Worm (Caenorhabditis elegans) whole organism, L3 larva: Measurements from ENCODE around the gene skr-4.

ENCODE experiments used
- R02D3.7 ChIP-seq: fragments of 150-350 bp; optimal IDR thresholded peaks from 2 replicates; lab custom pipeline; 2014; ENCODE audit warnings: missing biosample characterization, missing genetic modification characterization
- ZK546.5 ChIP-seq: sonication (generic microtip); optimal IDR thresholded peaks from 2 replicates; lab custom pipeline; 2017; ENCODE audit warnings: missing biosample characterization, missing genetic modification characterization
- aly-2 ChIP-seq: fragments of 150-350 bp; optimal IDR thresholded peaks from 2 replicates; lab custom pipeline; 2014; ENCODE audit warnings: missing biosample characterization, missing genetic modification characterization
- ceh-28 ChIP-seq: fragments of 150-350 bp; optimal IDR thresholded peaks from 2 replicates; lab custom pipeline; 2014; ENCODE audit warnings: missing biosample characterization, missing genetic modification reagents, missing genetic modification characterization
- ceh-82 ChIP-seq: fragments of 150-350 bp; optimal IDR thresholded peaks from 2 replicates; lab custom pipeline; 2014; ENCODE audit warnings: missing biosample characterization, missing genetic modification characterization
- daf-12 ChIP-seq: fragments of 150-350 bp; optimal IDR thresholded peaks from 2 replicates; lab custom pipeline; 2014; ENCODE audit warnings: missing biosample characterization, missing genetic modification reagents, missing genetic modification characterization
- egl-27 ChIP-seq: sonication (generic microtip); optimal IDR thresholded peaks from 4 replicates; lab custom pipeline; 2017; ENCODE audit warnings: missing biosample characterization, missing genetic modification reagents, missing genetic modification characterization
- egl-5 ChIP-seq: fragments of 150-350 bp; optimal IDR thresholded peaks from 2 replicates; lab custom pipeline; 2017; ENCODE audit warnings: missing biosample characterization, missing genetic modification reagents, missing genetic modification characterization, inconsistent platforms
- elt-1 ChIP-seq: fragments of 150-350 bp; optimal IDR thresholded peaks from 2 replicates; lab custom pipeline; 2014; ENCODE audit warnings: missing biosample characterization, missing genetic modification characterization
- elt-3 ChIP-seq, 3 experiments: fragments of 150-350 bp in 1 of 3; sonication (generic microtip) in 2 of 3; optimal IDR thresholded peaks; 2 replicates in 2 of 3; 4 replicates in 1 of 3; lab custom pipeline; 2014 to 2017; ENCODE audit warnings: missing biosample characterization in 3 of 3, missing genetic modification characterization in 3 of 3
- eor-1 ChIP-seq, 2 experiments: fragments of 150-350 bp; optimal IDR thresholded peaks; 2 replicates each; lab custom pipeline; 2014 to 2018; ENCODE audit warnings: missing biosample characterization in 2 of 2, missing genetic modification characterization in 2 of 2
- fkh-2 ChIP-seq: fragments of 150-350 bp; optimal IDR thresholded peaks from 2 replicates; lab custom pipeline; 2014; ENCODE audit warnings: missing biosample characterization, missing genetic modification reagents, missing genetic modification characterization
- hmg-11 ChIP-seq: sonication (generic microtip); optimal IDR thresholded peaks from 2 replicates; lab custom pipeline; 2016; ENCODE audit warnings: missing genetic modification characterization, missing compliant biosample characterization
- lin-39 ChIP-seq: fragments of 150-350 bp; optimal IDR thresholded peaks from 2 replicates; lab custom pipeline; 2018; ENCODE audit warnings: missing biosample characterization, missing genetic modification reagents, missing genetic modification characterization
- lsy-12 ChIP-seq: sonication (generic microtip); optimal IDR thresholded peaks from 2 replicates; lab custom pipeline; 2016; ENCODE audit warnings: mild to moderate bottlenecking, missing genetic modification characterization, missing compliant biosample characterization
- nfya-1 ChIP-seq: sonication (generic microtip); optimal IDR thresholded peaks from 2 replicates; lab custom pipeline; 2017; ENCODE audit warnings: missing genetic modification characterization, mild to moderate bottlenecking, missing compliant biosample characterization, antibody characterized with exemption, moderate library complexity; ENCODE audit not compliant: insufficient read depth
- nhr-11 ChIP-seq: fragments of 150-350 bp; optimal IDR thresholded peaks from 2 replicates; lab custom pipeline; 2014; ENCODE audit warnings: missing biosample characterization, missing genetic modification characterization
- nhr-12 ChIP-seq: fragments of 150-350 bp; optimal IDR thresholded peaks from 2 replicates; lab custom pipeline; 2014; ENCODE audit warnings: missing biosample characterization, missing genetic modification characterization
- nhr-23 ChIP-seq: fragments of 150-350 bp; optimal IDR thresholded peaks from 2 replicates; lab custom pipeline; 2014; ENCODE audit warnings: missing biosample characterization, missing genetic modification reagents, missing genetic modification characterization
- nhr-25 ChIP-seq: sonication (generic microtip); optimal IDR thresholded peaks from 2 replicates; lab custom pipeline; 2017; ENCODE audit warnings: missing biosample characterization, missing genetic modification characterization
- nhr-28 ChIP-seq: fragments of 150-350 bp; optimal IDR thresholded peaks from 2 replicates; lab custom pipeline; 2014; ENCODE audit warnings: missing biosample characterization, missing genetic modification characterization
- nhr-43 ChIP-seq: sonication (generic microtip); optimal IDR thresholded peaks from 2 replicates; lab custom pipeline; 2016; ENCODE audit warnings: mild to moderate bottlenecking, missing genetic modification characterization, missing compliant biosample characterization; ENCODE audit not compliant: poor library complexity, severe bottlenecking
- nhr-67 ChIP-seq: fragments of 150-350 bp; optimal IDR thresholded peaks from 2 replicates; lab custom pipeline; 2014; ENCODE audit warnings: missing biosample characterization, missing genetic modification characterization
- nhr-76 ChIP-seq: fragments of 150-350 bp; sonication (generic microtip); optimal IDR thresholded peaks from 5 replicates; lab custom pipeline; 2014; ENCODE audit warnings: missing biosample characterization, missing genetic modification characterization
- nhr-77 ChIP-seq: fragments of 150-350 bp; optimal IDR thresholded peaks from 2 replicates; lab custom pipeline; 2014; ENCODE audit warnings: missing biosample characterization, missing genetic modification characterization
- pha-4 ChIP-seq: fragments of 150-350 bp; optimal IDR thresholded peaks from 2 replicates; lab custom pipeline; 2014; ENCODE audit warnings: missing biosample characterization, missing genetic modification reagents, missing genetic modification characterization
- sea-2 ChIP-seq: fragments of 150-350 bp; sonication (generic microtip); optimal IDR thresholded peaks from 4 replicates; lab custom pipeline; 2014; ENCODE audit warnings: missing biosample characterization, missing genetic modification reagents, missing genetic modification characterization
- skn-1 ChIP-seq: fragments of 150-350 bp; optimal IDR thresholded peaks from 2 replicates; lab custom pipeline; 2014; ENCODE audit warnings: missing biosample characterization, missing genetic modification characterization
- snpc-4 ChIP-seq: fragments of 150-350 bp; optimal IDR thresholded peaks from 2 replicates; lab custom pipeline; 2014; ENCODE audit warnings: missing biosample characterization, missing genetic modification characterization
- tbx-2 ChIP-seq: sonication (generic microtip); optimal IDR thresholded peaks from 2 replicates; lab custom pipeline; 2016; ENCODE audit warnings: mild to moderate bottlenecking, missing genetic modification characterization, missing compliant biosample characterization
- unc-39 ChIP-seq: sonication (generic microtip); optimal IDR thresholded peaks from 4 replicates; lab custom pipeline; 2017; ENCODE audit warnings: missing biosample characterization, missing genetic modification characterization
- unc-62 ChIP-seq: fragments of 150-350 bp; sonication (generic microtip); optimal IDR thresholded peaks from 4 replicates; lab custom pipeline; 2014; ENCODE audit warnings: missing biosample characterization, missing genetic modification reagents, missing genetic modification characterization
- ztf-11 ChIP-seq: fragments of 150-350 bp; optimal IDR thresholded peaks from 2 replicates; lab custom pipeline; 2014; ENCODE audit warnings: missing biosample characterization, missing genetic modification characterization
- ztf-4 ChIP-seq: fragments of 150-350 bp; optimal IDR thresholded peaks from 2 replicates; lab custom pipeline; 2014; ENCODE audit warnings: missing biosample characterization, missing genetic modification characterization

Gene skr-4

ce11 chrV:19955171-19955570 is 31.1 kb downstream of the skr-4 start, which contains the start of gene abhd-3.1:
abhd-3.1 (plus strand) TSS chrV:19955488.
- TF ChIP-seq hmg-11 (tag; lab: Kevin White, UChicago): peak; percentile 23
- TF ChIP-seq fkh-2: no peak
- TF ChIP-seq nhr-11 (tag; lab: Kevin White, UChicago): no peak
- no peak for TF ChIP-seq nhr-12 (tag; lab: Kevin White, UChicago)
- TF ChIP-seq nhr-23 (tag; lab: Kevin White, UChicago): no peak
- TF ChIP-seq R02D3.7: no peak
- peak; percentile 4 for TF ChIP-seq pha-4 (tag; lab: Kevin White, UChicago)
- no peak for TF ChIP-seq lin-39 (tag; lab: Kevin White, UChicago)
- TF ChIP-seq daf-12: no peak
- no peak for TF ChIP-seq elt-1 (tag; lab: Kevin White, UChicago)

- TF ChIP-seq nhr-12 (tag; lab: Kevin White, UChicago) (no peak), elt-1 (tag; lab: Kevin White, UChicago) (no peak), fkh-2 (no peak), nhr-28 (no peak), aly-2 (no peak), nhr-77 (no peak), tbx-2 (tag; lab: Kevin White, UChicago) (no peak), nhr-76 (no peak), ceh-28 (tag; lab: Kevin White, UChicago) (no peak)
Measured at ce11 chrV:19958744-19959143, 34.7 kb downstream of the skr-4 start, which contains the start of gene srh-172. srh-172 (plus strand) TSS chrV:19959044.

- TF ChIP-seq nhr-76 (no peak), sea-2 (GFP tag; lab: Kevin White, UChicago) (no peak), nhr-25 (tag; lab: Kevin White, UChicago) (no peak), skn-1 (tag; lab: Kevin White, UChicago) (no peak)
Measured at ce11 chrV:19961971-19962370, 37.9 kb downstream of the skr-4 start.

DNA sequence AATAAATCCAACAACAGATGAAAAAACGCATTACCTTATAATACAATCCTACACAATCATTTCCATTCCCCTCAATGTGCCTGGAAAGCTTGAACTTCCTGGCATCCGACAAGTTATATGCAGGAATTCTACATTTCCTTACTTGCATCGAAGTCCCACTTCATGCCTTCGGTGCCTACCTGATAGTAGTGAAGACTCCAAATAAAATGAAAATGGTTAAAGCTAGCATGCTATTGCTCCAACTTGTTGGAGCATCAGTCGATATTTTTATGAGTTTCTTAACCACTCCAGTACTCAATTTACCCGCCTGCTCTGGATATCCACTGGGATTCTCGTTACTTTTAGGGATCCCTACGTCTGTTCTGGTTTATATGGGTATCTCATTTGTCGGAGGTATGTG is 41.6 kb downstream of the skr-4 start, which contains the start of gene srh-171:
srh-171 (plus strand) TSS at position 75 of the 400 bp plus-strand sequence.
- TF ChIP-seq elt-3 (tag; optimal IDR thresholded peaks at IDR 0.05; lab: Kevin White, UChicago): no peak
- no peak for TF ChIP-seq ZK546.5 (tag; lab: Kevin White, UChicago)
- no peak for TF ChIP-seq ztf-11
- no peak for TF ChIP-seq ztf-4 (tag; lab: Kevin White, UChicago)
- no peak for TF ChIP-seq egl-5 (tag; lab: Kevin White, UChicago)
- no peak for TF ChIP-seq pha-4 (tag; lab: Kevin White, UChicago)
- no peak for TF ChIP-seq nhr-43
- TF ChIP-seq lsy-12 (tag; lab: Kevin White, UChicago): no peak
- no peak for TF ChIP-seq eor-1 (tag; optimal IDR thresholded peaks at IDR 0.05; lab: Kevin White, UChicago)
- no peak for TF ChIP-seq skn-1 (tag; lab: Kevin White, UChicago)
- TF ChIP-seq lin-39 (tag; lab: Kevin White, UChicago): no peak
- no peak for TF ChIP-seq ceh-82

DNA sequence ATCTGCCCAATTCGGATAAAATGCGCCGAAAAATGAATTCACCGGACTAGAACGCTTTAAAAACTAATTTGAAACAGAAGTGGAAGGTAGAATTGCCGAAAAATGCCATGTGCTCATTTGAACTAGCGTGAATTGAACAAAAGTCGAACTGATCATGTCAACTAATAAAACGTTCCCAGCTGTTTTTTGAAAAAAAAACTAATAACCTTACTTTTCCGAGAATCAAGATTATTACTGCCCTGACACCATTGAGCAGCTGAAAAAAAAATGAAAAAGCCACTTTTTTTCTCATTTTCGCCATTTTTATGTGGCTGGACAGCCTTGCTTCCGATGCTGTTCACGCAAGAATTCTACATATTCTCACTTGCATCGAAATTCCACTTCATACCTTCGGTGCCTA is 49.0 kb downstream of the skr-4 start, which contains the start of gene srh-173:
srh-173 (plus strand) TSS at position 301 of the 400 bp plus-strand sequence.
- TF ChIP-seq nhr-77 (no peak), skn-1 (tag; lab: Kevin White, UChicago) (no peak), hmg-11 (tag; lab: Kevin White, UChicago) (no peak), unc-39 (no peak), nfya-1 (tag; lab: Kevin White, UChicago) (no peak), ztf-11 (no peak), unc-62 (no peak), nhr-28 (no peak), R02D3.7 (no peak), egl-27 (no peak), aly-2 (no peak), egl-5 (tag; lab: Kevin White, UChicago) (no peak), ceh-28 (tag; lab: Kevin White, UChicago) (no peak), ztf-4 (tag; lab: Kevin White, UChicago) (no peak), nhr-67 (no peak), lin-39 (tag; lab: Kevin White, UChicago) (no peak), nhr-76 (no peak), snpc-4 (tag; lab: Kevin White, UChicago) (no peak)
